Fruit fly (Drosophila melanogaster) whole organism, wandering third instar larva: ENCODE results near the gene stet.

ENCODE experiments used
- Abd-B ChIP-seq: fragments of >200 bp; optimal IDR thresholded peaks from 2 replicates; lab custom pipeline; 2017; ENCODE audit warnings: missing biosample characterization, missing genetic modification characterization
- CG32264 ChIP-seq: fragments of 200-800 bp; sonication (Bioruptor generic); optimal IDR thresholded peaks from 2 replicates; lab custom pipeline; 2016; ENCODE audit warnings: missing biosample characterization, missing genetic modification characterization
- Dif ChIP-seq: fragments of 200-275, 200-300 bp; sonication (Bioruptor generic); optimal IDR thresholded peaks from 2 replicates; lab custom pipeline; 2018; ENCODE audit warnings: missing biosample characterization, missing genetic modification characterization; ENCODE audit not compliant: partially characterized antibody
- HLH106 ChIP-seq: fragments of 200-800 bp; optimal IDR thresholded peaks from 3 replicates; lab custom pipeline; 2019; ENCODE audit warnings: missing biosample characterization, mild to moderate bottlenecking, missing genetic modification characterization, moderate library complexity
- Hnf4 ChIP-seq: fragments of 200-800 bp; sonication (Bioruptor generic); optimal IDR thresholded peaks from 2 replicates; lab custom pipeline; 2016; ENCODE audit warnings: missing biosample characterization, mild to moderate bottlenecking, missing genetic modification characterization
- Hr83 ChIP-seq: fragments of 200-300 bp; sonication (Bioruptor generic); optimal IDR thresholded peaks from 2 replicates; lab custom pipeline; 2016; ENCODE audit warnings: missing biosample characterization, mild to moderate bottlenecking, missing genetic modification characterization, moderate library complexity; ENCODE audit not compliant: poor library complexity, severe bottlenecking
- Jra ChIP-seq: sonication (Bioruptor generic); optimal IDR thresholded peaks from 2 replicates; lab custom pipeline; 2016; ENCODE audit warnings: missing biosample characterization, missing genetic modification characterization
- Myc ChIP-seq: fragments of >200 bp; optimal IDR thresholded peaks from 2 replicates; lab custom pipeline; 2017
- N ChIP-seq: fragments of >200 bp; optimal IDR thresholded peaks from 2 replicates; lab custom pipeline; 2018; ENCODE audit warnings: missing biosample characterization, missing external identifiers, missing genetic modification characterization
- OdsH ChIP-seq: fragments of 200-800 bp; sonication (Bioruptor generic); optimal IDR thresholded peaks from 2 replicates; lab custom pipeline; 2016; ENCODE audit warnings: missing biosample characterization, mild to moderate bottlenecking, missing genetic modification characterization
- Vsx2 ChIP-seq: fragments of 200-300, 225-300 bp; sonication (Bioruptor generic); optimal IDR thresholded peaks from 2 replicates; lab custom pipeline; 2018; ENCODE audit warnings: missing biosample characterization, missing genetic modification characterization; ENCODE audit not compliant: partially characterized antibody
- dmrt93B ChIP-seq: fragments of 200-800 bp; sonication (Bioruptor generic); optimal IDR thresholded peaks from 2 replicates; lab custom pipeline; 2018; ENCODE audit warnings: missing biosample characterization, mild to moderate bottlenecking, missing genetic modification characterization
- dsf ChIP-seq: sonication (Bioruptor generic); optimal IDR thresholded peaks from 2 replicates; lab custom pipeline; 2016; ENCODE audit warnings: missing biosample characterization, missing genetic modification characterization, borderline replicate concordance
- ey ChIP-seq: fragments of 200-800 bp; sonication (Bioruptor generic); optimal IDR thresholded peaks from 2 replicates; lab custom pipeline; 2016; ENCODE audit warnings: missing biosample characterization, missing genetic modification characterization
- foxo ChIP-seq, 2 experiments: fragments of 200-800 bp; sonication (Bioruptor generic); optimal IDR thresholded peaks; 2 replicates in 1 of 2; 3 replicates in 1 of 2; lab custom pipeline; 2016 to 2017; ENCODE audit warnings: missing biosample characterization in 2 of 2, missing genetic modification characterization in 2 of 2
- fru ChIP-seq: fragments of 200-800 bp; sonication (Bioruptor generic); optimal IDR thresholded peaks from 3 replicates; lab custom pipeline; 2016; ENCODE audit warnings: missing biosample characterization, mild to moderate bottlenecking, missing genetic modification characterization
- h ChIP-seq: fragments of 200-800 bp; sonication (Bioruptor generic); optimal IDR thresholded peaks from 3 replicates; lab custom pipeline; 2016; ENCODE audit warnings: missing biosample characterization, mild to moderate bottlenecking, missing genetic modification characterization
- jim ChIP-seq: fragments of 175-275, 200-325 bp; sonication (Bioruptor generic); optimal IDR thresholded peaks from 2 replicates; lab custom pipeline; 2016; ENCODE audit warnings: missing biosample characterization, mild to moderate bottlenecking, missing genetic modification characterization
- lola ChIP-seq: fragments of >200 bp; optimal IDR thresholded peaks from 2 replicates; lab custom pipeline; 2017; ENCODE audit warnings: missing biosample characterization, missing genetic modification characterization
- pan ChIP-seq: fragments of >200 bp; optimal IDR thresholded peaks from 2 replicates; lab custom pipeline; 2017
- psq ChIP-seq: fragments of 200-800 bp; sonication (Bioruptor generic); optimal IDR thresholded peaks from 3 replicates; lab custom pipeline; 2017; ENCODE audit warnings: missing biosample characterization, mild to moderate bottlenecking, missing genetic modification characterization, moderate library complexity
- sage ChIP-seq: fragments of 200-800 bp; sonication (Bioruptor generic); optimal IDR thresholded peaks from 2 replicates; lab custom pipeline; 2016; ENCODE audit warnings: missing biosample characterization, mild to moderate bottlenecking, missing genetic modification characterization
- sv ChIP-seq: fragments of 200-800 bp; sonication (Bioruptor generic); optimal IDR thresholded peaks from 3 replicates; lab custom pipeline; 2016; ENCODE audit warnings: missing biosample characterization, missing genetic modification characterization
- tai ChIP-seq: sonication (Bioruptor generic); optimal IDR thresholded peaks from 2 replicates; lab custom pipeline; 2016; ENCODE audit warnings: missing biosample characterization, missing genetic modification characterization
- usp ChIP-seq: fragments of >200 bp; optimal IDR thresholded peaks from 2 replicates; lab custom pipeline; 2017; ENCODE audit warnings: missing biosample characterization, missing genetic modification characterization
- woc ChIP-seq: sonication (Bioruptor generic); optimal IDR thresholded peaks from 2 replicates; lab custom pipeline; 2016; ENCODE audit warnings: missing biosample characterization, mild to moderate bottlenecking, missing genetic modification characterization

Gene stet

DNA sequence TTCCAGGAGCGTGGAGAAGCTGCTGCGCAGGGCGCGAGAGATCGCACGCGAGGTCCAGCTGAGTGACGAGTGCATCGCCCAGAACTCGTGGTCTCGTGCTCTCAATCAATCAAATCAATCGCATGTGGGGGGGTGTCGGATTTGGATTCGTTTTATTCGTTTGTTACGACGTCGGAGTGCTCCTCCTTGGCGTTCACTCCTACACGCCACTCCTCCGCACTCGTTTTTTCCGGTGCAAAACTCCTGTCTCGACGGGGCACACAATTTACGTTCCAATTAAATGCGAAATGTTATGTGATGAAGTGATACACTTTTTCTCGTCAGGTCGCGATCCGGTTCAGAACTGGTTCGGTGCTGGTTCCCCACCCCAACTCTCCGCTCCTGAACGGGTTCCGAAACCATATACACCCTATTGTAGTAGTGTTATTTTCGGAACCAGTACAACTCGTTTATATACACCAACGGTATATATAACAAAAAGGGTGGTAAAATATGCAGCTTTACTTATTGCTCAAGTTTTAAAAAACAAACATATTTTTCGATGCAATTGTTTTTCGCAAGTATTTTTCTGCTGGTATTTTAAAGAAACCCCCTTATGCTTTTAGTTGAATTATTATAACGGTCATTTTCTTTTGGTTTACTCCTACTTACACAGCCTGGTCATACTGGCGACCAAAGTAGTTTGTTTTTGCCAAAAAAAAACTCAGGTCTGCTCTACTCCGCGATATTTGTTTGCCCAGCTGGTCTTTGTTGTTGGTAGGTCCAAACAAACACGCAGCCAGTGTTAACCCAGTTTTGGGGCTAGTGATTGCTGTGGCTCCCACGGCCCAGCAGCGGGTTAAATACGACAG lies 47.4 kb upstream of the stet start, which contains the start of the genes CG12091 and pns (continued):
- TF ChIP-seq dsf (GFP tag; lab: Kevin White, UChicago) (no peak), Hr83 (GFP tag; lab: Kevin White, UChicago) (peak; percentile 60), Hnf4 (GFP tag; lab: Kevin White, UChicago) (no peak), tai (GFP tag; lab: Kevin White, UChicago) (no peak), psq (GFP tag; lab: Kevin White, UChicago) (peak; percentile 55), Jra (no peak), Myc (lab: Kevin White, UChicago) (no peak), lola (no peak), OdsH (GFP tag; lab: Kevin White, UChicago) (peak; percentile 42), sv (GFP tag; lab: Kevin White, UChicago) (peak; percentile 46), jim (GFP tag; lab: Kevin White, UChicago) (no peak)

DNA sequence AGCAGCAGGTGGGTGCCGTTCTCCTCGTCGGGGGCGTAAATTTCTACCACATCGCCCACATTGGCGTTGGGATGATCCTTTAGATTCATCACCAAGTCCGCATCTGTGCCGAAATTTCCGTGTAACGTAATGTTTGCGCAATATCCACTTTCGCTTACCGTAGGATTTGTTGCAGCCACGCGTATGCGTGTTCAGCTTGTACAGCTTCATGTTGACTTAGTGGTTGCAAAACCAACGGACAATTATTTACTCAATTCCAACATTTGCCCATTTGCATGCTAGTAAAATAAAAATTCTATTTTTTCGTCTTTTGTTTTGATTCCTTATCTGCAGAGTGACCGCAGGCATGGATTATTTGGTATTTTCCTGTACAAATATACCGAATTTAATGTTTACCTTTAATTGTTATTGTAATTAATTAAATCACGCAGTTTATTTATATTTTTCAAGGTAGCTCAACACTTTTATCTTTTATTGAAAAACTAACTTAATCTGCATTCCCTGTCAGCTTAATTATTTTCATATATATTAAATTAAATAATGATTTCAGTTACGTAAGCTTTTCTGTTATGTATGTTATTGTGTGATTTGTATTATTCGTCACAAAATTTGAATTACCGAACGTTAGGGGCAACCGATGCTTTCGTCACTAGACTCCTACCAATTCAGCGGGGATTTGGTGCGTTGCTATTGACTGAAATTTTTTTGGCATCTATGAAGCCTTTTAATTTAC lies 44.5 kb upstream of the stet start, which contains the start of gene Iml1:
TSS of gene Iml1 (minus strand) at position 336 of the 733 bp plus-strand sequence.
- no peak for TF ChIP-seq Dif
- peak; percentile 49 for TF ChIP-seq HLH106 (tag; lab: Kevin White, UChicago)
- TF ChIP-seq tai (GFP tag; lab: Kevin White, UChicago), result no peak
- no peak for TF ChIP-seq usp (GFP tag; lab: Kevin White, UChicago)
- TF ChIP-seq Hnf4 (GFP tag; lab: Kevin White, UChicago), result no peak
- peak; percentile 5 for TF ChIP-seq OdsH (GFP tag; lab: Kevin White, UChicago)
- TF ChIP-seq psq (GFP tag; lab: Kevin White, UChicago), result peak; percentile 88
- no peak for TF ChIP-seq sage (GFP tag; lab: Kevin White, UChicago)
- TF ChIP-seq dmrt93B (GFP tag; lab: Kevin White, UChicago), result no peak
- TF ChIP-seq Vsx2 (GFP tag; lab: Kevin White, UChicago), result no peak

DNA sequence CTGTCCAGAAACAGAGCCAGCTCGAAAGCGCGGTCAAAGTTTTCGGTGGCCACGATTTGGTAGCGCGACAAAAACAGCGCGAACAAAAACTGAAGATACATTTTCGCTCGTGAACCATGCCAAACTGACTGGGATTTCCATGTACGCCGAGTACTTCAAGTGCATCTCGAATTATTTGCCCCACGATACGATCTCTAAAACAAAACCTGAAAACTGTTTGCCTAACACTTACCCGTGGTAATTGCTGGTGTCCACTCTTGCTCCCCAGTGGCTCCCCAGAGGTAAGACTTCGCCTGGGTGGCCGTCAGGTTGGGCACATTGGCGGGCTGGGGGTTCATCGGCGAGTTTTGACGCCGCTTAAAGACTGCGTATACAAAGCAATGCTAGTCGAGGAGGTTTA lies 41.8 kb upstream of the stet start, which contains the start of gene Ir62a:
TSS of gene Ir62a (minus strand) at position 101 of the 400 bp plus-strand sequence.
- TF ChIP-seq Myc (lab: Kevin White, UChicago) (no peak), Abd-B (GFP tag; lab: Kevin White, UChicago) (no peak), CG32264 (GFP tag; lab: Kevin White, UChicago) (no peak), Hr83 (GFP tag; lab: Kevin White, UChicago) (no peak), woc (no peak), fru (GFP tag; lab: Kevin White, UChicago) (no peak), pan (lab: Kevin White, UChicago) (no peak), Hnf4 (GFP tag; lab: Kevin White, UChicago) (no peak), sv (GFP tag; lab: Kevin White, UChicago) (no peak), foxo (GFP tag; optimal IDR thresholded peaks at IDR 0.05; lab: Kevin White, UChicago) (no peak), Dif (no peak), ey (no peak), N (GFP tag; lab: Kevin White, UChicago) (no peak), usp (GFP tag; lab: Kevin White, UChicago) (no peak), lola (no peak), h (GFP tag; lab: Kevin White, UChicago) (no peak)

DNA sequence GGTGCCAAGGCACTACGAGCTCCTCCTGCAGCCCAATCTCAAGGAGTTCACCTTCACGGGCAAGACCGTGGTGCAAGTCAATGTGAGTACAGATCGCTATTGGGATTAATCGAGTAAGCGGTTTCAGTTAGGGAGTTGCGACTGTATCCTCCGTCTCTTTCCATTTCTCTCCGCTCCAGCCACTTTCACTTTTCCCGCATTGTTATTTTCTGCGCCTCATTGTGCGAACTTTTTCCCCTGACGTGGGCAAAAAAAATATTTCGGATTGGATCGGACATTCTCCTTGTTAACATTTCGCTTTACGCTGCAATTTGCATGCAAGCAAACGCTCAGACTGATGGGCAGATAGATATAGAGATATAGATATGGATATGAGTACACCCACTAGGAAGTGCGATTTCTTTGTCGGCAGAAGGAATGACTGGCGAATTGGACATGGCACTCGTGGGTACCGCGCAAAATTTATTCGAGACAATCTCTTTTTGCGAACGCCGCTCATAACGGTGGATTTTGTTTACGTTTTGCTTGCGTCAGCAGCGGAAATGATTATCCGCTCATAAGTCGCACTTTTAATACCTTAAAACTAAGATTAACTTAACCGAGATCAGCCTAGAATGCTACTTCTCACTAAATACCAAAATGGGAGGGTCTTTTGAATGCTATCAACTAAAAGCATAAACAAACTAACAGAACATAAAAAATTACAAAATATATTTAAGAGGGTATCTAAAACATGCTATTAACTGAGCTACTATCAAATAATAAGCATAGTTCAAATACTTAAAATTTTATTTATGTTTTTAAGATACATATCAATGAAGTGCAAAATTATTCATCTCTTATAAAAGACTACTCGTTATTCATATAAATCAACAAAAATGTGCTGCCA lies 29.6 kb upstream of the stet start:
- TF ChIP-seq h (GFP tag; lab: Kevin White, UChicago) (peak; percentile 27), sv (GFP tag; lab: Kevin White, UChicago) (no peak)
- TF ChIP-seq, all 38 proteins: peak for 1
